Fruit fly (Drosophila melanogaster): ENCODE data around the gene SmE.

- TF ChIP-seq CG6854 (GFP tag; optimal IDR thresholded peaks at IDR 0.05) (peak; percentile 70), Hr39 (GFP tag; optimal IDR thresholded peaks at IDR 0.05) (no peak), CG8119 (GFP tag; IDR thresholded peaks at IDR 0.05) (no peak), CG34406 (GFP tag; optimal IDR thresholded peaks at IDR 0.05) (no peak), CG15336 (GFP tag; IDR thresholded peaks at IDR 0.05) (no peak), Sox14 (GFP tag; optimal IDR thresholded peaks at IDR 0.05) (no peak), fkh (GFP tag; optimal IDR thresholded peaks at IDR 0.05) (no peak), Ets96B (tag; optimal IDR thresholded peaks at IDR 0.05) (peak; percentile 8), dac (GFP tag; optimal IDR thresholded peaks at IDR 0.05) (no peak), Sox102F (GFP tag; optimal IDR thresholded peaks at IDR 0.05) (no peak)
These were observed 4.8 kb downstream of the SmE start for dm6 chr2L:7880458-7880857.
